Fruit fly (Drosophila melanogaster) whole organism, pupa: ENCODE measurements around the gene CG13875.

ENCODE experiments used
- CG34367 ChIP-seq: fragments of 200-800 bp; sonication (Bioruptor generic); optimal IDR thresholded peaks from 2 replicates; lab custom pipeline; 2018; ENCODE audit warnings: missing biosample characterization, mild to moderate bottlenecking, missing genetic modification characterization
- CG9948 ChIP-seq: fragments of 200-800 bp; sonication (Bioruptor generic); optimal IDR thresholded peaks from 2 replicates; lab custom pipeline; 2018; ENCODE audit warnings: missing biosample characterization, mild to moderate bottlenecking, missing genetic modification characterization, moderate library complexity
- Pif1B ChIP-seq: fragments of 200-800 bp; sonication (Bioruptor generic); optimal IDR thresholded peaks from 3 replicates; lab custom pipeline; 2016; ENCODE audit warnings: missing biosample characterization, missing genetic modification characterization

dm6 chr3L:139574-140567 is 39.9 kb upstream of the CG13875 start:
- TF ChIP-seq CG9948 (tag; lab: Kevin White, UChicago): no peak
- TF ChIP-seq Pif1B: no peak
- no peak for TF ChIP-seq CG34367 (tag; lab: Kevin White, UChicago)
